In genomic region chrIII:8237827-8238226, ce11 we compare ENCODE assay signal across 6 worm cellular contexts.
TF ChIP-seq lines count a peak whose summit lies in the region.

Gene tsp-2, minus strand, starts transcription at chrIII:8237935.

TF ChIP-seq in whole organism, L1 larva, 84 proteins besides CTCF, POLR2A, EP300 and RAD21:
- TF ChIP-seq lin-39 (tag; optimal IDR thresholded peaks at IDR 0.05; lab: Kevin White, UChicago) (no peak), tlp-1 (tag; optimal IDR thresholded peaks at IDR 0.05; lab: Kevin White, UChicago) (no peak), elt-2 (tag; optimal IDR thresholded peaks at IDR 0.05; lab: Kevin White, UChicago) (peak; percentile 47), nhr-20 (tag; optimal IDR thresholded peaks at IDR 0.05; lab: Kevin White, UChicago) (no peak)

TF ChIP-seq in whole organism, L2 larva, 48 proteins besides CTCF, POLR2A, EP300 and RAD21:
- TF ChIP-seq lsy-2 (tag; optimal IDR thresholded peaks at IDR 0.05; lab: Kevin White, UChicago) (peak in 1 of 2 experiments; percentile 2), gmeb-1 (tag; optimal IDR thresholded peaks at IDR 0.05; lab: Kevin White, UChicago) (peak; percentile 3), ztf-4 (tag; optimal IDR thresholded peaks at IDR 0.05; lab: Kevin White, UChicago) (no peak), fos-1 (tag; optimal IDR thresholded peaks at IDR 0.05; lab: Kevin White, UChicago) (peak; percentile 93)
TF ChIP-seq in whole organism, L2 larva: peak in this region for 3.

TF ChIP-seq in whole organism, L3 larva, 47 proteins besides CTCF, POLR2A, EP300 and RAD21:
- TF ChIP-seq pha-4 (tag; optimal IDR thresholded peaks at IDR 0.05; lab: Kevin White, UChicago) (peak; percentile 69), ceh-16 (tag; optimal IDR thresholded peaks at IDR 0.05; lab: Kevin White, UChicago) (no peak), elt-2 (tag; optimal IDR thresholded peaks at IDR 0.05; lab: Kevin White, UChicago) (peak; percentile 86), tbx-2 (tag; optimal IDR thresholded peaks at IDR 0.05; lab: Kevin White, UChicago) (no peak), jun-1 (tag; optimal IDR thresholded peaks at IDR 0.05; lab: Kevin White, UChicago) (peak; percentile 49), pqm-1 (tag; optimal IDR thresholded peaks at IDR 0.05; lab: Kevin White, UChicago) (peak; percentile 86)

TF ChIP-seq in whole organism, L4 larva, 104 proteins besides CTCF, POLR2A, EP300 and RAD21:
- no peak for TF ChIP-seq T26A8.4 (GFP tag; IDR thresholded peaks at IDR 0.05; lab: Robert Waterston, UW)
- TF ChIP-seq nhr-28 (tag; optimal IDR thresholded peaks at IDR 0.05; lab: Kevin White, UChicago), result peak; percentile 88
- TF ChIP-seq nhr-77 (tag; optimal IDR thresholded peaks at IDR 0.05; lab: Kevin White, UChicago), result peak; percentile 73
- peak; percentile 17 for TF ChIP-seq T20F7.1 (GFP tag; optimal IDR thresholded peaks at IDR 0.05; lab: Kevin White, UChicago)
- peak; percentile 84 for TF ChIP-seq dmd-6 (GFP tag; IDR thresholded peaks at IDR 0.05; lab: Robert Waterston, UW)
- peak; percentile 6 for TF ChIP-seq zip-2 (tag; optimal IDR thresholded peaks at IDR 0.05; lab: Kevin White, UChicago)
- TF ChIP-seq pqm-1 (tag; optimal IDR thresholded peaks at IDR 0.05; lab: Kevin White, UChicago), result peak; percentile 39
- peak; percentile 76 for TF ChIP-seq dve-1 (tag; optimal IDR thresholded peaks at IDR 0.05; lab: Kevin White, UChicago; ENCODE audit: insufficient read depth)
- TF ChIP-seq php-3 (GFP tag; IDR thresholded peaks at IDR 0.05; lab: Robert Waterston, UW), result peak; percentile 95
- TF ChIP-seq zfp-3 (GFP tag; conservative IDR thresholded peaks at IDR 0.05; lab: Robert Waterston, UW), result no peak
- no peak for TF ChIP-seq ceh-20 (GFP tag; IDR thresholded peaks at IDR 0.05; lab: Robert Waterston, UW)
- TF ChIP-seq set-16 (GFP tag; IDR thresholded peaks at IDR 0.05; lab: Robert Waterston, UW), result no peak
- no peak for TF ChIP-seq spr-1 (tag; optimal IDR thresholded peaks at IDR 0.05; lab: Kevin White, UChicago)
- TF ChIP-seq gei-8 (GFP tag; optimal IDR thresholded peaks at IDR 0.05; lab: Kevin White, UChicago), result no peak
- TF ChIP-seq lsy-2 (tag; optimal IDR thresholded peaks at IDR 0.05; lab: Kevin White, UChicago), result peak in 1 of 2 experiments; percentile 75
- TF ChIP-seq daf-16 (GFP tag; optimal IDR thresholded peaks at IDR 0.05; lab: Kevin White, UChicago), result no peak
- TF ChIP-seq daf-16 (tag; optimal IDR thresholded peaks at IDR 0.05; lab: Kevin White, UChicago), result peak; percentile 73
- peak; percentile 54 for TF ChIP-seq hlh-11 (tag; optimal IDR thresholded peaks at IDR 0.05; lab: Kevin White, UChicago)
- TF ChIP-seq unc-62 (GFP tag; optimal IDR thresholded peaks at IDR 0.05 in 1 of 2; lab: Kevin White, UChicago), result peak in 1 of 2 experiments; percentile 28
- TF ChIP-seq unc-62 (tag; optimal IDR thresholded peaks at IDR 0.05; lab: Kevin White, UChicago), result no peak
TF ChIP-seq in whole organism, L4 larva: peak in this region for 12.

TF ChIP-seq in whole organism, late embryonic, 69 proteins besides CTCF, POLR2A, EP300 and RAD21:
- TF ChIP-seq odd-2 (tag; optimal IDR thresholded peaks at IDR 0.05; lab: Kevin White, UChicago), result no peak
- no peak for TF ChIP-seq unc-55 (GFP tag; optimal IDR thresholded peaks at IDR 0.05; lab: Kevin White, UChicago)
- no peak for TF ChIP-seq madf-2 (tag; optimal IDR thresholded peaks at IDR 0.05; lab: Kevin White, UChicago)
- no peak for TF ChIP-seq hlh-6 (tag; optimal IDR thresholded peaks at IDR 0.05; lab: Kevin White, UChicago)
- TF ChIP-seq elt-2 (tag; optimal IDR thresholded peaks at IDR 0.05; lab: Kevin White, UChicago), result peak; percentile 71
TF ChIP-seq in whole organism, late embryonic: peak in this region for 1.

TF ChIP-seq in whole organism, young adult, 124 proteins besides CTCF, POLR2A, EP300 and RAD21:
- TF ChIP-seq cebp-1 (GFP tag; IDR thresholded peaks at IDR 0.05; lab: Robert Waterston, UW) (peak; percentile 15; the same call in 1 of the 2 replicates), cebp-1 (tag; optimal IDR thresholded peaks at IDR 0.05; lab: Kevin White, UChicago) (peak; percentile 68), unc-62 (GFP tag; optimal IDR thresholded peaks at IDR 0.05; lab: Kevin White, UChicago) (peak; percentile 80), pha-4 (tag; optimal IDR thresholded peaks at IDR 0.05; lab: Kevin White, UChicago) (peak; percentile 47), ztf-3 (GFP tag; optimal IDR thresholded peaks at IDR 0.05; lab: Kevin White, UChicago) (no peak), dox-1 (GFP tag; IDR thresholded peaks at IDR 0.05; lab: Robert Waterston, UW) (no peak), nhr-80 (tag; optimal IDR thresholded peaks at IDR 0.05; lab: Kevin White, UChicago) (peak; percentile 79)
